Fruit fly (Drosophila melanogaster): ENCODE results near the gene CG42729.

The CG42729 gene

DNA sequence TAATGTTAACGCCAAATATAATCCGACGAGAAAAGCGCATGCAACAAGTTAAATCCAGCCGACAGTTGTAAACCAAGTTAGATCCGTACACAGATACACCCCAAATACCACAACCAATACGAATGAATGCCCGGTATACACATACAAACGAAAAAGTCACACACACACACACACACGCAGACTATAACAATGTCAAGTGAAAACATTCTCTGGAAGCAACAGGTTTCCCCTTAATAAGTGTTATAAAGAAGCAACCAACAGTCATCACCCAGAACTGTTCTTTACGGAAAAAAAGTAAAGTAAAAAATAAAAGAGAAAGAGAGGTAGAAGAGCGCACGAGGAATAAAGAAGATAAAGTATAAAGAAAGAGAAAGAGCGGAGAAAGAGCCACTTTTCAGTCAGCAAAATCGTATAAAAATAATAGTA is 8.5 kb upstream of the CG42729 start (continued):
- TF ChIP-seq so (GFP tag; IDR thresholded peaks at IDR 0.05) = no peak
- TF ChIP-seq pzg (GFP tag; optimal IDR thresholded peaks at IDR 0.05) = no peak
- TF ChIP-seq CG4360 (GFP tag; IDR thresholded peaks at IDR 0.05) = no peak
- no peak for TF ChIP-seq CG8359 (GFP tag; optimal IDR thresholded peaks at IDR 0.05; ENCODE audit: borderline replicate concordance)
- peak; percentile 56 for TF ChIP-seq sqz (GFP tag; optimal IDR thresholded peaks at IDR 0.05)
- TF ChIP-seq Trl (optimal IDR thresholded peaks at IDR 0.05) = peak; percentile 53 to 57
- no peak for TF ChIP-seq Trl (GFP tag; optimal IDR thresholded peaks at IDR 0.05)
- no peak for TF ChIP-seq Mes4 (GFP tag; optimal IDR thresholded peaks at IDR 0.05)
- no peak for TF ChIP-seq shn (GFP tag; optimal IDR thresholded peaks at IDR 0.05)
- no peak for TF ChIP-seq lmd (GFP tag; IDR thresholded peaks at IDR 0.05)
- TF ChIP-seq CG17568 (GFP tag; optimal IDR thresholded peaks at IDR 0.05) = no peak
- TF ChIP-seq CG17802 (tag; optimal IDR thresholded peaks at IDR 0.05) = no peak
- no peak for TF ChIP-seq CG6175 (GFP tag; IDR thresholded peaks at IDR 0.05)
- no peak for TF ChIP-seq fd64A (GFP tag; optimal IDR thresholded peaks at IDR 0.05)
- peak; percentile 86 for TF ChIP-seq cg (GFP tag; optimal IDR thresholded peaks at IDR 0.05)
- TF ChIP-seq kni (GFP tag; optimal IDR thresholded peaks at IDR 0.05) = peak; percentile 70
- no peak for TF ChIP-seq Ets97D (GFP tag; optimal IDR thresholded peaks at IDR 0.05)
- no peak for TF ChIP-seq stwl (tag; optimal IDR thresholded peaks at IDR 0.05)
- no peak for TF ChIP-seq ewg (GFP tag; optimal IDR thresholded peaks at IDR 0.05)
- TF ChIP-seq Taf1 (GFP tag; IDR thresholded peaks at IDR 0.05) = no peak
- no peak for TF ChIP-seq trem (tag; optimal IDR thresholded peaks at IDR 0.05)
- no peak for TF ChIP-seq Fer1 (GFP tag; optimal IDR thresholded peaks at IDR 0.05)
- no peak for TF ChIP-seq CG34422 (GFP tag; IDR thresholded peaks at IDR 0.05)
- TF ChIP-seq ATbp (GFP tag; optimal IDR thresholded peaks at IDR 0.05) = no peak
- TF ChIP-seq pum (GFP tag; optimal IDR thresholded peaks at IDR 0.05) = no peak
- no peak for TF ChIP-seq Opbp (GFP tag; IDR thresholded peaks at IDR 0.05; ENCODE audit: partially characterized antibody)
- TF ChIP-seq sr (GFP tag; IDR thresholded peaks at IDR 0.05) = no peak
- no peak for TF ChIP-seq dm (GFP tag; optimal IDR thresholded peaks at IDR 0.05)
- no peak for TF ChIP-seq Lim3 (GFP tag; IDR thresholded peaks at IDR 0.05)
- no peak for TF ChIP-seq lov (optimal IDR thresholded peaks at IDR 0.05)
- TF ChIP-seq lov (GFP tag; IDR thresholded peaks at IDR 0.05) = no peak
- TF ChIP-seq YL-1 (GFP tag; optimal IDR thresholded peaks at IDR 0.05) = no peak
- no peak for TF ChIP-seq en (GFP tag; optimal IDR thresholded peaks at IDR 0.05)
- TF ChIP-seq D19B (GFP tag; optimal IDR thresholded peaks at IDR 0.05) = no peak
- TF ChIP-seq CG8944 (GFP tag; optimal IDR thresholded peaks at IDR 0.05) = no peak
- no peak for TF ChIP-seq CG17328 (GFP tag; IDR thresholded peaks at IDR 0.05)
- no peak for TF ChIP-seq vvl (GFP tag; IDR thresholded peaks at IDR 0.05)
- no peak for TF ChIP-seq slp2 (GFP tag; optimal IDR thresholded peaks at IDR 0.05)
- TF ChIP-seq CG6654 (GFP tag; optimal IDR thresholded peaks at IDR 0.05) = no peak
- no peak for TF ChIP-seq CG15696 (tag; optimal IDR thresholded peaks at IDR 0.05)
- TF ChIP-seq sima (GFP tag; optimal IDR thresholded peaks at IDR 0.05) = no peak
- TF ChIP-seq zf30C (GFP tag; optimal IDR thresholded peaks at IDR 0.05) = no peak
- no peak for TF ChIP-seq hkb (optimal IDR thresholded peaks at IDR 0.05)
- TF ChIP-seq hkb (GFP tag; IDR thresholded peaks at IDR 0.05) = no peak
- TF ChIP-seq Poxn (GFP tag; IDR thresholded peaks at IDR 0.05) = no peak
- TF ChIP-seq amos (GFP tag; IDR thresholded peaks at IDR 0.05; ENCODE audit: partially characterized antibody) = no peak
- no peak for TF ChIP-seq yki (optimal IDR thresholded peaks at IDR 0.05)
- no peak for TF ChIP-seq CG10267 (tag; optimal IDR thresholded peaks at IDR 0.05)
- TF ChIP-seq CG18764 (GFP tag; optimal IDR thresholded peaks at IDR 0.05) = no peak
- no peak for TF ChIP-seq esg (GFP tag; conservative IDR thresholded peaks at IDR 0.05)
- peak; percentile 56 for TF ChIP-seq abd-A (tag; optimal IDR thresholded peaks at IDR 0.05)
- no peak for TF ChIP-seq CG17912 (GFP tag; optimal IDR thresholded peaks at IDR 0.05)
- TF ChIP-seq rib (GFP tag; IDR thresholded peaks at IDR 0.05) = no peak
- TF ChIP-seq Ets65A (GFP tag) = no peak

Measured in whole organism, embryonic.